In genomic region chrIII:782503-782902, ce11 we compare ENCODE assay signal across 2 worm cellular contexts.
TF ChIP-seq lines count a peak whose summit lies in the region.

No protein-coding gene starts in this region.

TF ChIP-seq in whole organism, L4 larva, 104 proteins besides CTCF, POLR2A, EP300 and RAD21:
- TF ChIP-seq aha-1 (tag; lab: Kevin White, UChicago) (peak; percentile 51), lin-13 (GFP tag; optimal IDR thresholded peaks at IDR 0.05; lab: Kevin White, UChicago) (no peak), lin-38 (GFP tag; IDR thresholded peaks at IDR 0.05; lab: Robert Waterston, UW) (peak; percentile 14; the same call in 1 of the 2 replicates)
TF ChIP-seq in whole organism, L4 larva: peak in this region for 2.

TF ChIP-seq in whole organism, young adult, 124 proteins besides CTCF, POLR2A, EP300 and RAD21:
- TF ChIP-seq madf-6 (GFP tag; IDR thresholded peaks at IDR 0.05; lab: Robert Waterston, UW) = no peak
- TF ChIP-seq cebp-1 (GFP tag; IDR thresholded peaks at IDR 0.05; lab: Robert Waterston, UW) = 0 out of 2 replicates have a peak, but pooled peaks have one; percentile 9
- TF ChIP-seq cebp-1 (tag; optimal IDR thresholded peaks at IDR 0.05; lab: Kevin White, UChicago) = peak; percentile 80
TF ChIP-seq in whole organism, young adult: peak in this region for 1.
